Worm (Caenorhabditis elegans): ENCODE results near the gene K08B4.7.
A peak's percentile ranks its signal among the peaks of the same experiment; 100 is the strongest.

K08B4.7 gene

ce11 chrIV:6130437-6130836 is 38.2 kb upstream of the K08B4.7 start:
- TF ChIP-seq F13H6.1 (tag; optimal IDR thresholded peaks at IDR 0.05) (peak; percentile 16), nhr-237 (tag; optimal IDR thresholded peaks at IDR 0.05) (no peak), nhr-11 (tag; optimal IDR thresholded peaks at IDR 0.05) (no peak), mdl-1 (tag; optimal IDR thresholded peaks at IDR 0.05) (no peak), aly-2 (tag; optimal IDR thresholded peaks at IDR 0.05) (no peak), nhr-23 (tag; optimal IDR thresholded peaks at IDR 0.05) (no peak), Y55F3AM.14 (GFP tag; optimal IDR thresholded peaks at IDR 0.05) (no peak), nhr-129 (tag; optimal IDR thresholded peaks at IDR 0.05) (peak; percentile 26)

- TF ChIP-seq F13H6.1 (tag; optimal IDR thresholded peaks at IDR 0.05) (peak; percentile 42), lin-13 (GFP tag; optimal IDR thresholded peaks at IDR 0.05) (no peak)
Measured at ce11 chrIV:6127252-6127930, 35.2 kb upstream of the K08B4.7 start, which contains the start of gene M03D4.4. TSS of gene M03D4.4 (minus strand) at chrIV:6127302.

DNA sequence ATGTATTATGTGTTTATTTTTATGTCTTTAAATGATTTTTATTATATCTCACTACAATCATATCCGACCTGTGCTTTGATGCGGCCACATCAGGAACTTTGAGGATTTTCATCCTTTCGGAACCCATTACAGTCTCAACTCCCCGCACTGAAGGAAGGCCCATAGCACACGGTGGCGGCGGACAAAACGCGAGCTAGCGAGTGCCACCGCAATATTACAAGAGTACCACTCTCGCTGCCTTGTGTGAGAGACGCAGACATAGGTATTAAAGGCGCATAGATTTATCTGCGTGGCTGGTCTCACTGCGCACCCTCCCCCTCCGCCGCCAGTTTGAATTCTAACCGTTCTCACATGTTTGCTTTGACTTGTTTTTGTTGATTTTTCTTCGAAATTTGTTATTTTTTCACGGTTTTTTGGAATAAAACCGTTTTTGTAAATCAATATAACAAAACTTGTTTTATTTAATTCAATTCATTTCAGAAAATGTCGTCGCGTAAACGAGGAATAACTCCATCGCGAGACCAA is 25.6 kb upstream of the K08B4.7 start, which contains the start of gene zen-4:
TSS of gene zen-4 (plus strand) at position 475 of the 525 bp plus-strand sequence.
- TF ChIP-seq ama-1 (optimal IDR thresholded peaks at IDR 0.05) = no peak
- TF ChIP-seq skn-1 (tag; optimal IDR thresholded peaks at IDR 0.05) = no peak
- TF ChIP-seq unc-39 (tag; optimal IDR thresholded peaks at IDR 0.05) = no peak
- TF ChIP-seq C34F6.9 (tag; optimal IDR thresholded peaks at IDR 0.05) = peak; percentile 2
- TF ChIP-seq nhr-77 (tag; optimal IDR thresholded peaks at IDR 0.05) = no peak
- no peak for TF ChIP-seq ztf-4 (tag; optimal IDR thresholded peaks at IDR 0.05)
- peak; percentile 42 for TF ChIP-seq ceh-16 (tag; optimal IDR thresholded peaks at IDR 0.05)
- no peak for TF ChIP-seq aly-2 (tag; optimal IDR thresholded peaks at IDR 0.05)
- no peak for TF ChIP-seq lsy-2 (tag; optimal IDR thresholded peaks at IDR 0.05)
- no peak for TF ChIP-seq zag-1 (tag; optimal IDR thresholded peaks at IDR 0.05)
- TF ChIP-seq nhr-25 (tag; optimal IDR thresholded peaks at IDR 0.05) = no peak
- no peak for TF ChIP-seq nhr-21 (tag; optimal IDR thresholded peaks at IDR 0.05)
- TF ChIP-seq nhr-23 (tag; optimal IDR thresholded peaks at IDR 0.05) = no peak
- TF ChIP-seq sem-4 (tag; optimal IDR thresholded peaks at IDR 0.05) = no peak
- no peak for TF ChIP-seq mab-5 (tag; optimal IDR thresholded peaks at IDR 0.05)
- no peak for TF ChIP-seq nhr-10 (tag; optimal IDR thresholded peaks at IDR 0.05)
- no peak for TF ChIP-seq elt-1 (tag; optimal IDR thresholded peaks at IDR 0.05)
- no peak for TF ChIP-seq R02D3.7 (tag; optimal IDR thresholded peaks at IDR 0.05)
- no peak for TF ChIP-seq blmp-1 (tag; optimal IDR thresholded peaks at IDR 0.05; ENCODE audit: insufficient read depth)
- no peak for TF ChIP-seq mdl-1 (tag; optimal IDR thresholded peaks at IDR 0.05)
- no peak for TF ChIP-seq unc-55 (GFP tag; optimal IDR thresholded peaks at IDR 0.05)
- TF ChIP-seq ztf-11 (tag; optimal IDR thresholded peaks at IDR 0.05) = no peak
- TF ChIP-seq nhr-129 (tag; optimal IDR thresholded peaks at IDR 0.05) = peak; percentile 9
- TF ChIP-seq mbf-1 (tag; optimal IDR thresholded peaks at IDR 0.05) = no peak
- no peak for TF ChIP-seq nhr-6 (tag; optimal IDR thresholded peaks at IDR 0.05)
- TF ChIP-seq gmeb-1 (tag; optimal IDR thresholded peaks at IDR 0.05) = peak; percentile 36
- no peak for TF ChIP-seq nhr-11 (tag; optimal IDR thresholded peaks at IDR 0.05)
- TF ChIP-seq snpc-4 (tag; optimal IDR thresholded peaks at IDR 0.05) = peak; percentile 92
- no peak for TF ChIP-seq ceh-82 (tag; optimal IDR thresholded peaks at IDR 0.05)
- TF ChIP-seq sma-9 (GFP tag; optimal IDR thresholded peaks at IDR 0.05) = no peak
- no peak for TF ChIP-seq sma-9 (tag; optimal IDR thresholded peaks at IDR 0.05)
- TF ChIP-seq alr-1 (tag; optimal IDR thresholded peaks at IDR 0.05) = no peak
- no peak for TF ChIP-seq crh-2 (tag; optimal IDR thresholded peaks at IDR 0.05)
- no peak for TF ChIP-seq lin-39 (tag; optimal IDR thresholded peaks at IDR 0.05)
- no peak for TF ChIP-seq elt-3 (tag; optimal IDR thresholded peaks at IDR 0.05)
- no peak for TF ChIP-seq Y55F3AM.14 (GFP tag; optimal IDR thresholded peaks at IDR 0.05)
- no peak for TF ChIP-seq ztf-1 (GFP tag; conservative IDR thresholded peaks at IDR 0.05)
- no peak for TF ChIP-seq egl-27 (tag; optimal IDR thresholded peaks at IDR 0.05)
- no peak for TF ChIP-seq fos-1 (tag; optimal IDR thresholded peaks at IDR 0.05)
- TF ChIP-seq lin-11 (tag; optimal IDR thresholded peaks at IDR 0.05) = no peak
- TF ChIP-seq F13H6.1 (tag; optimal IDR thresholded peaks at IDR 0.05) = peak; percentile 32
- no peak for TF ChIP-seq sma-3 (GFP tag; optimal IDR thresholded peaks at IDR 0.05)
- TF ChIP-seq lin-13 (GFP tag; optimal IDR thresholded peaks at IDR 0.05) = peak; percentile 65
- TF ChIP-seq nhr-237 (tag; optimal IDR thresholded peaks at IDR 0.05) = no peak
- no peak for TF ChIP-seq ZK546.5 (tag; optimal IDR thresholded peaks at IDR 0.05)
- TF ChIP-seq peb-1 (tag; optimal IDR thresholded peaks at IDR 0.05) = no peak
- no peak for TF ChIP-seq dmd-4 (tag; optimal IDR thresholded peaks at IDR 0.05)
- no peak for TF ChIP-seq nhr-12 (tag; optimal IDR thresholded peaks at IDR 0.05)
- TF ChIP-seq unc-62 (GFP tag; optimal IDR thresholded peaks at IDR 0.05) = no peak

Measured in whole organism, L2 larva.